Worm (Caenorhabditis elegans) whole organism, early embryonic: Measurements from ENCODE around the gene srv-29.

Experiments used
- F13C5.2 ChIP-seq: sonication (generic microtip); optimal IDR thresholded peaks from 2 replicates; lab custom pipeline; 2017; ENCODE audit warnings: mild to moderate bottlenecking, missing genetic modification characterization, inconsistent platforms, missing compliant biosample characterization
- aly-1 ChIP-seq: sonication (generic microtip); optimal IDR thresholded peaks from 2 replicates; lab custom pipeline; 2016; ENCODE audit warnings: missing genetic modification characterization, missing compliant biosample characterization
- ama-1 ChIP-seq: fragments of 150-350 bp; optimal IDR thresholded peaks from 2 replicates; lab custom pipeline; 2014
- ets-7 ChIP-seq: sonication (generic microtip); optimal IDR thresholded peaks from 2 replicates; lab custom pipeline; 2016; ENCODE audit warnings: missing genotype, missing genetic modification characterization, missing compliant biosample characterization
- flt-1 ChIP-seq: fragments of 200-800 bp; sonication (Bioruptor generic); IDR thresholded peaks from 2 replicates; pipeline ENCODE4 v1.3.6; 2022; ENCODE audit warnings: missing genetic modification characterization, missing compliant biosample characterization
- hmg-4 ChIP-seq: fragments of 200-800 bp; sonication (Bioruptor generic); optimal IDR thresholded peaks from 2 replicates; lab custom pipeline; 2018; ENCODE audit warnings: mild to moderate bottlenecking, missing genetic modification characterization, missing compliant biosample characterization
- hnd-1 ChIP-seq: sonication (generic microtip); optimal IDR thresholded peaks from 2 replicates; lab custom pipeline; 2016; ENCODE audit warnings: missing genetic modification characterization, missing compliant biosample characterization
- sea-1 ChIP-seq: fragments of 200-800 bp; sonication (Bioruptor generic); conservative IDR thresholded peaks from 2 replicates; pipeline ENCODE4 v1.3.6; 2022; ENCODE audit warnings: missing genetic modification characterization, missing compliant biosample characterization
- tbx-11 ChIP-seq: fragments of 200-800 bp; sonication (Bioruptor generic); IDR thresholded peaks from 2 replicates; pipeline ENCODE4 v1.3.6; 2022; ENCODE audit warnings: missing genetic modification characterization, missing compliant biosample characterization
- tra-4 ChIP-seq: sonication (generic microtip); optimal IDR thresholded peaks from 2 replicates; lab custom pipeline; 2017; ENCODE audit warnings: missing genetic modification characterization, missing compliant biosample characterization

- TF ChIP-seq aly-1 (tag; lab: Kevin White, UChicago) = no peak
- TF ChIP-seq ets-7 = no peak
- no peak for TF ChIP-seq flt-1
- TF ChIP-seq tbx-11 = no peak
- no peak for TF ChIP-seq tra-4
- no peak for TF ChIP-seq F13C5.2 (tag; lab: Kevin White, UChicago)
- no peak for TF ChIP-seq ama-1 (lab: Kevin White, UChicago)
- TF ChIP-seq hmg-4 = no peak
- no peak for TF ChIP-seq sea-1 (GFP tag; lab: Robert Waterston, UW)
- TF ChIP-seq hnd-1 (tag; lab: Kevin White, UChicago) = no peak
Observed at ce11 chrIV:6263244-6263643, 3.2 kb downstream of the srv-29 start, which contains the start of gene srv-28.
